Worm (Caenorhabditis elegans): ENCODE results near the gene arl-8.

Gene arl-8

ce11 chrIV:14826151-14826757, 28.3 kb downstream of the arl-8 start:
- TF ChIP-seq tbx-2 (tag; optimal IDR thresholded peaks at IDR 0.05) (no peak), sox-2 (GFP tag; IDR thresholded peaks at IDR 0.05) (no peak), sox-4 (tag; optimal IDR thresholded peaks at IDR 0.05) (no peak), dmd-4 (tag; optimal IDR thresholded peaks at IDR 0.05; ENCODE audit: borderline replicate concordance) (no peak), rnt-1 (tag; optimal IDR thresholded peaks at IDR 0.05) (no peak), fax-1 (tag; optimal IDR thresholded peaks at IDR 0.05) (no peak), Y22D7AL.16 (tag; optimal IDR thresholded peaks at IDR 0.05) (no peak), elt-4 (tag; optimal IDR thresholded peaks at IDR 0.05) (no peak), unc-86 (tag; optimal IDR thresholded peaks at IDR 0.05) (no peak), K02D7.2 (tag; optimal IDR thresholded peaks at IDR 0.05) (no peak), C38D4.7 (GFP tag; optimal IDR thresholded peaks at IDR 0.05) (no peak), F13H6.1 (tag; optimal IDR thresholded peaks at IDR 0.05) (no peak), nhr-232 (tag; optimal IDR thresholded peaks at IDR 0.05) (no peak), mec-3 (tag; optimal IDR thresholded peaks at IDR 0.05; ENCODE audit: borderline replicate concordance) (no peak), ceh-9 (tag; optimal IDR thresholded peaks at IDR 0.05) (no peak), ztf-16 (tag; optimal IDR thresholded peaks at IDR 0.05) (no peak), ets-4 (tag; optimal IDR thresholded peaks at IDR 0.05) (no peak), dve-1 (tag; optimal IDR thresholded peaks at IDR 0.05) (no peak), nfya-1 (tag; optimal IDR thresholded peaks at IDR 0.05) (no peak), ceh-19 (GFP tag; optimal IDR thresholded peaks at IDR 0.05) (no peak)

ce11 chrIV:14828218-14828617, 30.3 kb downstream of the arl-8 start:
- TF ChIP-seq nhr-11 (tag; optimal IDR thresholded peaks at IDR 0.05) = no peak
- no peak for TF ChIP-seq dmd-4 (tag; optimal IDR thresholded peaks at IDR 0.05; ENCODE audit: borderline replicate concordance)
- no peak for TF ChIP-seq ceh-18 (tag; optimal IDR thresholded peaks at IDR 0.05)

- TF ChIP-seq ceh-14 (tag; optimal IDR thresholded peaks at IDR 0.05) (no peak), unc-86 (tag; optimal IDR thresholded peaks at IDR 0.05) (no peak), hlh-30 (tag; optimal IDR thresholded peaks at IDR 0.05; ENCODE audit: insufficient read depth) (no peak), tbx-2 (tag; optimal IDR thresholded peaks at IDR 0.05) (no peak), lim-6 (tag; optimal IDR thresholded peaks at IDR 0.05) (no peak)
Measured at ce11 chrIV:14829026-14829425, 31.1 kb downstream of the arl-8 start, which contains the start of gene hhat-2. Gene hhat-2, minus strand, starts transcription at chrIV:14829126.

- TF ChIP-seq pax-1 (tag; optimal IDR thresholded peaks at IDR 0.05) = peak; percentile 70
- no peak for TF ChIP-seq che-1 (tag; optimal IDR thresholded peaks at IDR 0.05)
- TF ChIP-seq zip-5 (tag; optimal IDR thresholded peaks at IDR 0.05) = no peak
- TF ChIP-seq lim-6 (tag; optimal IDR thresholded peaks at IDR 0.05) = no peak
- no peak for TF ChIP-seq fax-1 (tag; optimal IDR thresholded peaks at IDR 0.05)
- TF ChIP-seq nfya-1 (tag; optimal IDR thresholded peaks at IDR 0.05) = peak; percentile 13
- TF ChIP-seq ceh-31 (tag; optimal IDR thresholded peaks at IDR 0.05) = peak; percentile 21
- TF ChIP-seq elt-4 (tag; optimal IDR thresholded peaks at IDR 0.05) = no peak
Measured at ce11 chrIV:14833537-14833936, 35.6 kb downstream of the arl-8 start.

ce11 chrIV:14836885-14837284, 38.9 kb downstream of the arl-8 start, which contains the start of gene Y57G11C.22:
Gene Y57G11C.22, plus strand, starts transcription at chrIV:14837211.
- peak; percentile 35 for TF ChIP-seq ceh-31 (tag; optimal IDR thresholded peaks at IDR 0.05)
- TF ChIP-seq nfya-1 (tag; optimal IDR thresholded peaks at IDR 0.05) = peak; percentile 11
- peak; percentile 37 for TF ChIP-seq unc-42 (tag; optimal IDR thresholded peaks at IDR 0.05)
- TF ChIP-seq pqm-1 (tag; optimal IDR thresholded peaks at IDR 0.05) = no peak
- TF ChIP-seq unc-55 (GFP tag; optimal IDR thresholded peaks at IDR 0.05) = peak; percentile 23

ce11 chrIV:14838095-14838494, 40.1 kb downstream of the arl-8 start:
- TF ChIP-seq ceh-6 (GFP tag; optimal IDR thresholded peaks at IDR 0.05) = peak; percentile 76
- peak; percentile 41 for TF ChIP-seq sdc-2 (tag; optimal IDR thresholded peaks at IDR 0.05)
- TF ChIP-seq ceh-30 (tag; optimal IDR thresholded peaks at IDR 0.05) = no peak
- no peak for TF ChIP-seq ceh-9 (tag; optimal IDR thresholded peaks at IDR 0.05)
- peak; percentile 48 for TF ChIP-seq ceh-34 (tag; optimal IDR thresholded peaks at IDR 0.05)
- TF ChIP-seq dmd-4 (tag; optimal IDR thresholded peaks at IDR 0.05; ENCODE audit: borderline replicate concordance) = no peak
- TF ChIP-seq eyg-1 (tag; optimal IDR thresholded peaks at IDR 0.05) = no peak
- TF ChIP-seq elt-4 (tag; optimal IDR thresholded peaks at IDR 0.05) = no peak
- TF ChIP-seq hlh-8 (tag; optimal IDR thresholded peaks at IDR 0.05) = peak; percentile 65
- TF ChIP-seq lim-6 (tag; optimal IDR thresholded peaks at IDR 0.05) = no peak
- peak; percentile 78 for TF ChIP-seq Y22D7AL.16 (tag; optimal IDR thresholded peaks at IDR 0.05)
- TF ChIP-seq ztf-16 (tag; optimal IDR thresholded peaks at IDR 0.05) = peak; percentile 66
- TF ChIP-seq gmeb-2 (tag; optimal IDR thresholded peaks at IDR 0.05) = peak; percentile 79
- TF ChIP-seq T23F11.4 (GFP tag; optimal IDR thresholded peaks at IDR 0.05) = peak; percentile 68
- TF ChIP-seq ref-2 (tag; optimal IDR thresholded peaks at IDR 0.05) = peak; percentile 67
- TF ChIP-seq ttx-3 (tag; optimal IDR thresholded peaks at IDR 0.05) = peak; percentile 56
- TF ChIP-seq unc-42 (tag; optimal IDR thresholded peaks at IDR 0.05) = no peak

Measured in whole organism, late embryonic.